Fruit fly (Drosophila melanogaster) whole organism, pupa: Measurements from ENCODE around the gene CG45071.

Experiments
- CG10348 ChIP-seq: fragments of 200-800 bp; sonication (Bioruptor generic); IDR thresholded peaks from 2 replicates; pipeline ENCODE4 v1.3.6; 2022; ENCODE audit warnings: missing biosample characterization, missing genetic modification characterization
- CG12605 ChIP-seq: fragments of 200-800 bp; sonication (Bioruptor generic); IDR thresholded peaks from 2 replicates; pipeline ENCODE4 v1.3.6; 2022; ENCODE audit warnings: missing biosample characterization, missing genetic modification characterization
- CG13204 ChIP-seq: fragments of 200-800 bp; sonication (Bioruptor generic); optimal IDR thresholded peaks from 2 replicates; lab custom pipeline; 2018; ENCODE audit warnings: missing biosample characterization, mild to moderate bottlenecking, missing genetic modification characterization, moderate library complexity
- CG14655 ChIP-seq: fragments of 200-800 bp; sonication (Bioruptor generic); optimal IDR thresholded peaks from 3 replicates; lab custom pipeline; 2017; ENCODE audit warnings: mild to moderate bottlenecking, missing biosample characterization, missing genetic modification reagents, missing genetic modification characterization
- CG15710 ChIP-seq: fragments of 200-800 bp; sonication (Bioruptor generic); optimal IDR thresholded peaks from 2 replicates; lab custom pipeline; 2018; ENCODE audit warnings: missing biosample characterization, mild to moderate bottlenecking, missing genetic modification characterization, moderate library complexity
- CG17806 ChIP-seq: fragments of 200-800 bp; sonication (Bioruptor generic); optimal IDR thresholded peaks from 2 replicates; lab custom pipeline; 2018; ENCODE audit warnings: missing biosample characterization, mild to moderate bottlenecking, missing genetic modification characterization, moderate library complexity
- CG32121 ChIP-seq: fragments of 200-800 bp; sonication (Bioruptor generic); IDR thresholded peaks from 2 replicates; pipeline ENCODE4 v1.3.6; 2022; ENCODE audit warnings: missing biosample characterization, missing genetic modification characterization
- CG34367 ChIP-seq: fragments of 200-800 bp; sonication (Bioruptor generic); optimal IDR thresholded peaks from 2 replicates; lab custom pipeline; 2018; ENCODE audit warnings: missing biosample characterization, mild to moderate bottlenecking, missing genetic modification characterization
- CG4496 ChIP-seq: fragments of 200-800 bp; sonication (Bioruptor generic); IDR thresholded peaks from 3 replicates; pipeline ENCODE4 v1.3.6; 2022; ENCODE audit warnings: missing biosample characterization, missing genetic modification characterization
- CG8159 ChIP-seq: fragments of 200-800 bp; sonication (Bioruptor generic); optimal IDR thresholded peaks from 3 replicates; lab custom pipeline; 2018; ENCODE audit warnings: missing biosample characterization, mild to moderate bottlenecking, missing genetic modification characterization, moderate library complexity
- CG8301 ChIP-seq: fragments of 200-800 bp; sonication (Bioruptor generic); optimal IDR thresholded peaks from 2 replicates; lab custom pipeline; 2018; ENCODE audit warnings: missing biosample characterization, mild to moderate bottlenecking, missing genetic modification characterization
- CG9948 ChIP-seq: fragments of 200-800 bp; sonication (Bioruptor generic); optimal IDR thresholded peaks from 2 replicates; lab custom pipeline; 2018; ENCODE audit warnings: missing biosample characterization, mild to moderate bottlenecking, missing genetic modification characterization, moderate library complexity
- D1 ChIP-seq: fragments of 200-800 bp; sonication (Bioruptor generic); optimal IDR thresholded peaks from 2 replicates; lab custom pipeline; 2018; ENCODE audit warnings: missing biosample characterization, mild to moderate bottlenecking, missing genetic modification characterization, moderate library complexity
- EcR ChIP-seq: fragments of 200-800 bp; sonication (Bioruptor generic); optimal IDR thresholded peaks from 3 replicates; lab custom pipeline; 2019; ENCODE audit warnings: missing biosample characterization, missing genetic modification characterization, mild to moderate bottlenecking, moderate library complexity, missing genetic modification reagents
- Ets98B ChIP-seq: fragments of 200-800 bp; sonication (Bioruptor generic); IDR thresholded peaks from 2 replicates; pipeline ENCODE4 v1.3.6; 2022; ENCODE audit warnings: missing biosample characterization, missing genetic modification characterization
- Pif1A ChIP-seq: fragments of 200-800 bp; sonication (Bioruptor generic); optimal IDR thresholded peaks from 3 replicates; lab custom pipeline; 2016; ENCODE audit warnings: missing biosample characterization, missing genetic modification characterization
- Pif1B ChIP-seq: fragments of 200-800 bp; sonication (Bioruptor generic); optimal IDR thresholded peaks from 3 replicates; lab custom pipeline; 2016; ENCODE audit warnings: missing biosample characterization, missing genetic modification characterization
- Snoo ChIP-seq: fragments of 200-800 bp; sonication (Bioruptor generic); optimal IDR thresholded peaks from 3 replicates; lab custom pipeline; 2017; ENCODE audit warnings: missing biosample characterization, mild to moderate bottlenecking, missing genetic modification characterization, inconsistent platforms
- fd96Ca ChIP-seq: fragments of 200-800 bp; sonication (Bioruptor generic); IDR thresholded peaks from 3 replicates; pipeline ENCODE4 v1.3.6; 2022; ENCODE audit warnings: missing biosample characterization, missing genetic modification characterization
- gl ChIP-seq: fragments of 200-800 bp; sonication (Bioruptor generic); optimal IDR thresholded peaks from 2 replicates; lab custom pipeline; 2018; ENCODE audit warnings: missing biosample characterization, mild to moderate bottlenecking, missing genetic modification characterization
- rn ChIP-seq: fragments of 200-800 bp; sonication (Bioruptor generic); IDR thresholded peaks from 2 replicates; pipeline ENCODE4 v1.3.6; 2022; ENCODE audit warnings: missing biosample characterization, missing genetic modification characterization

Gene CG45071

DNA sequence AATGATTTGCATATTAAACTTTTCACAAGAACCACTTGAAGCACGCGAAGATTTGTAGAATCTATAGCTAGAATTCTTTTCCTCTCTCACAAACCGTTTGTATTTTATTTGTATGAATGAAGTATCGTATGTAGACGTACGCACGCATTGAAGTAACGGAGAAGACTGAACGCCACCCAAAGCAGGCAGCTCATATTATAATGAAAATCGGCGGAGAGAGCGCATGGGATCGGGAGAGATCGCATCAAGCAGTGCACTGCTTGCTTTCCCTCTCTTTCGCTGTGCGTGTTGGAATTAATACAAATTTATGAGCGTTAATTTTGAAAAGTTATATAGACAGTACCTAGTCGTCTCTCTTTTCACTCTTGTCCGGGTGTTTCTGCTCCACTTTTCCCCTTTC, 26.4 kb upstream of the CG45071 start:
- TF ChIP-seq CG8301 (tag; lab: Kevin White, UChicago) (no peak), CG32121 (GFP tag; lab: Robert Waterston, UW) (peak; percentile 9; the same call in 1 of the 2 replicates), Ets98B (GFP tag; lab: Robert Waterston, UW) (peak; percentile 27; the same call in 1 of the 2 replicates), CG12605 (peak; percentile 35), Pif1B (no peak)

- TF ChIP-seq Snoo (tag; lab: Kevin White, UChicago), result no peak
- TF ChIP-seq CG4496 (GFP tag; lab: Robert Waterston, UW), result no peak
- no peak for TF ChIP-seq CG15710
- no peak for TF ChIP-seq D1 (tag; lab: Kevin White, UChicago)
- no peak for TF ChIP-seq Pif1B
- no peak for TF ChIP-seq CG13204 (GFP tag; lab: Kevin White, UChicago)
- TF ChIP-seq CG12605, result no peak
- TF ChIP-seq CG34367 (tag; lab: Kevin White, UChicago), result no peak
- no peak for TF ChIP-seq CG14655 (GFP tag; lab: Kevin White, UChicago)
- TF ChIP-seq gl (tag; lab: Kevin White, UChicago), result no peak
- TF ChIP-seq, all 21 proteins: peak for 0
These were observed 21.4 kb upstream of the CG45071 start for dm6 chr3L:15084288-15084687.

dm6 chr3L:15088285-15088684, 17.4 kb upstream of the CG45071 start:
- TF ChIP-seq CG8301 (tag; lab: Kevin White, UChicago) (no peak), rn (no peak), CG15710 (no peak), CG13204 (GFP tag; lab: Kevin White, UChicago) (no peak), Pif1B (no peak), CG4496 (GFP tag; lab: Robert Waterston, UW) (no peak), Ets98B (GFP tag; lab: Robert Waterston, UW) (no peak), fd96Ca (GFP tag; lab: Robert Waterston, UW) (no peak), Snoo (tag; lab: Kevin White, UChicago) (no peak), CG32121 (GFP tag; lab: Robert Waterston, UW) (no peak), CG34367 (tag; lab: Kevin White, UChicago) (no peak), CG14655 (GFP tag; lab: Kevin White, UChicago) (no peak)

DNA sequence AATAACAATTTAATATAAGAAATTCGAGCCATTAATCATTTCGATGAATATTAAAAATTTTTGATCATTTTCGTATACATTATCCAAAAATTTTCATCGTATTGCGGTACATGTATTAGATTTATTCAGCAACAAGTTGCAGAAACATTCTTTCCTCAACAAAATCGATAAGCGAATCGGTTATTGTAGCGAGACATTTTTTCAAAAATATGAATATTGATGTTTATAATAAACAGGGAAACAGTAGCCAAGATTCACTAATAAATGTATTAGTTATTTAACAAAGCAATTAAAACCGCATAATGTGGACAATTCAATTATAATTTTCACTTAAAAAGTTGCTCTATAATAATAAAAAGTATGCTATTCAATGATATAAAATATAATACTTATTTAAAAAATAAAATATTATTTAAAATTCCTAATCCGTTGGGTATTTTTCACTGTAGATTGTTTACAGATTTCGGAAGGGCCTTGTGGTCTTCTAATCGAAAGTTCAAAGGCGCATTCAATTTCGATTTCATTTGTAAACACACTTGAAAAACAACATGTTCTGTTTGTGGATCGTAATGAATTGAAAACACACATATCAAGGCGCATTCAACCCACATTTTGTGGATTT, 16.5 kb upstream of the CG45071 start:
- TF ChIP-seq CG8159, result no peak
- no peak for TF ChIP-seq CG10348 (GFP tag; lab: Robert Waterston, UW)
- TF ChIP-seq CG13204 (GFP tag; lab: Kevin White, UChicago), result no peak
- TF ChIP-seq Pif1B, result no peak
- TF ChIP-seq gl (tag; lab: Kevin White, UChicago), result no peak
- TF ChIP-seq CG17806, result no peak
- no peak for TF ChIP-seq CG32121 (GFP tag; lab: Robert Waterston, UW)
- no peak for TF ChIP-seq Pif1A (GFP tag; lab: Kevin White, UChicago)
- no peak for TF ChIP-seq EcR (GFP tag; lab: Kevin White, UChicago)
- no peak for TF ChIP-seq rn
- no peak for TF ChIP-seq CG9948 (tag; lab: Kevin White, UChicago)
- TF ChIP-seq D1 (tag; lab: Kevin White, UChicago), result no peak
- TF ChIP-seq Snoo (tag; lab: Kevin White, UChicago), result no peak
- TF ChIP-seq CG34367 (tag; lab: Kevin White, UChicago), result no peak
- no peak for TF ChIP-seq Ets98B (GFP tag; lab: Robert Waterston, UW)
- TF ChIP-seq CG12605, result no peak
- no peak for TF ChIP-seq CG15710

- TF ChIP-seq CG17806, result no peak
- no peak for TF ChIP-seq gl (tag; lab: Kevin White, UChicago)
- TF ChIP-seq D1 (tag; lab: Kevin White, UChicago), result no peak
- no peak for TF ChIP-seq Pif1A (GFP tag; lab: Kevin White, UChicago)
- TF ChIP-seq CG9948 (tag; lab: Kevin White, UChicago), result no peak
- TF ChIP-seq fd96Ca (GFP tag; lab: Robert Waterston, UW), result no peak
- TF ChIP-seq Ets98B (GFP tag; lab: Robert Waterston, UW), result no peak; the same call in 1 of the 2 replicates
- TF ChIP-seq CG12605, result no peak
- TF ChIP-seq CG8159, result no peak
- TF ChIP-seq CG4496 (GFP tag; lab: Robert Waterston, UW), result no peak
- no peak for TF ChIP-seq CG13204 (GFP tag; lab: Kevin White, UChicago)
- TF ChIP-seq, all 21 proteins: peak for 0
These were observed 15.6 kb upstream of the CG45071 start for dm6 chr3L:15089887-15090679.

dm6 chr3L:15093929-15094588, 11.6 kb upstream of the CG45071 start:
- no peak; the same call in 1 of the 2 replicates for TF ChIP-seq Ets98B (GFP tag; lab: Robert Waterston, UW)
- TF ChIP-seq Pif1B, result no peak
- TF ChIP-seq Pif1A (GFP tag; lab: Kevin White, UChicago), result peak; percentile 19
- no peak for TF ChIP-seq CG17806
- TF ChIP-seq CG14655 (GFP tag; lab: Kevin White, UChicago), result no peak
- no peak for TF ChIP-seq CG15710
- no peak for TF ChIP-seq CG34367 (tag; lab: Kevin White, UChicago)
- TF ChIP-seq CG13204 (GFP tag; lab: Kevin White, UChicago), result no peak
- TF ChIP-seq CG9948 (tag; lab: Kevin White, UChicago), result no peak
- no peak for TF ChIP-seq CG10348 (GFP tag; lab: Robert Waterston, UW)
- TF ChIP-seq CG32121 (GFP tag; lab: Robert Waterston, UW), result 0 out of 2 replicates have a peak, but pooled peaks have one; percentile 37
- no peak for TF ChIP-seq CG8301 (tag; lab: Kevin White, UChicago)
- TF ChIP-seq CG4496 (GFP tag; lab: Robert Waterston, UW), result 0 out of 3 replicates have a peak, but pooled peaks have one; percentile 49
- TF ChIP-seq Snoo (tag; lab: Kevin White, UChicago), result no peak
- TF ChIP-seq gl (tag; lab: Kevin White, UChicago), result no peak
- peak; percentile 5 for TF ChIP-seq CG8159
- TF ChIP-seq fd96Ca (GFP tag; lab: Robert Waterston, UW), result no peak
- TF ChIP-seq D1 (tag; lab: Kevin White, UChicago), result no peak
- no peak for TF ChIP-seq CG12605
- peak; percentile 70 for TF ChIP-seq EcR (GFP tag; lab: Kevin White, UChicago)
- TF ChIP-seq rn, result no peak
